Worm (Caenorhabditis elegans): ENCODE data around the gene C29A12.6.

C29A12.6 gene

DNA sequence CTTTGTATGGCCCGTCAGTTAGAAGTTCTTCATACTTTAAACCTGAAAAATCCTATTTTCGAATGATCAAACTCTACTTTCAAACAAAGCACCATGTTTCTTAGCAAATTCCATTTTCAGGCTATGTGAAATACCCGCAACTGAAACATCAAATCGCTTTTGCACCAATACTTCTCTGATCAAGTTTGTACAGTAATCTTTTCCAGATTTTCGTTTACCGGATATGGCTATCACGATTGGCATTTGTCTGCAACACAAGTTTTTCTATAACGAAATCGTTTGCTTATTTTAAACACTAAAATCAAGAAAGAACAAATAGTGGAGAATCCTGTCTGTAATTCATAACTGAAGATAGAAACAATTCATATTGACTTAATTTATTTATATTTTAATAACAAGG is 49.3 kb downstream of the C29A12.6 start, which contains the start of gene F32D8.13:
F32D8.13 (minus strand) TSS at position 249 of the 400 bp plus-strand sequence.
- TF ChIP-seq lsy-2 (tag; optimal IDR thresholded peaks at IDR 0.05) (peak in 1 of 2 experiments; percentile 0), ceh-82 (tag; optimal IDR thresholded peaks at IDR 0.05) (no peak), skn-1 (tag; optimal IDR thresholded peaks at IDR 0.05) (no peak), lin-13 (GFP tag; optimal IDR thresholded peaks at IDR 0.05) (no peak), nhr-6 (tag; optimal IDR thresholded peaks at IDR 0.05) (no peak), nhr-10 (tag; optimal IDR thresholded peaks at IDR 0.05) (no peak), lin-39 (tag; optimal IDR thresholded peaks at IDR 0.05) (no peak), elt-1 (tag; optimal IDR thresholded peaks at IDR 0.05) (no peak), blmp-1 (tag; optimal IDR thresholded peaks at IDR 0.05; ENCODE audit: insufficient read depth) (no peak), egl-27 (tag; optimal IDR thresholded peaks at IDR 0.05) (no peak), crh-2 (tag; optimal IDR thresholded peaks at IDR 0.05) (no peak), ztf-4 (tag; optimal IDR thresholded peaks at IDR 0.05) (no peak), ztf-1 (GFP tag; conservative IDR thresholded peaks at IDR 0.05) (no peak), Y55F3AM.14 (GFP tag; optimal IDR thresholded peaks at IDR 0.05) (no peak), nhr-25 (tag; optimal IDR thresholded peaks at IDR 0.05) (peak; percentile 17), ztf-11 (tag; optimal IDR thresholded peaks at IDR 0.05) (no peak), unc-62 (GFP tag; optimal IDR thresholded peaks at IDR 0.05) (no peak), mbf-1 (tag; optimal IDR thresholded peaks at IDR 0.05) (no peak), unc-39 (tag; optimal IDR thresholded peaks at IDR 0.05) (no peak), sma-9 (GFP tag; optimal IDR thresholded peaks at IDR 0.05) (no peak), sma-9 (tag; optimal IDR thresholded peaks at IDR 0.05) (no peak), nhr-21 (tag; optimal IDR thresholded peaks at IDR 0.05) (no peak), nhr-77 (tag; optimal IDR thresholded peaks at IDR 0.05) (no peak), nhr-11 (tag; optimal IDR thresholded peaks at IDR 0.05) (no peak), nhr-23 (tag; optimal IDR thresholded peaks at IDR 0.05) (no peak), ceh-16 (tag; optimal IDR thresholded peaks at IDR 0.05) (no peak), mdl-1 (tag; optimal IDR thresholded peaks at IDR 0.05) (no peak), elt-3 (tag; optimal IDR thresholded peaks at IDR 0.05) (no peak), nhr-237 (tag; optimal IDR thresholded peaks at IDR 0.05) (no peak), gmeb-1 (tag; optimal IDR thresholded peaks at IDR 0.05) (peak; percentile 0), aly-2 (tag; optimal IDR thresholded peaks at IDR 0.05) (no peak), C34F6.9 (tag; optimal IDR thresholded peaks at IDR 0.05) (no peak), fos-1 (tag; optimal IDR thresholded peaks at IDR 0.05) (no peak), ZK546.5 (tag; optimal IDR thresholded peaks at IDR 0.05) (peak; percentile 10), snpc-4 (tag; optimal IDR thresholded peaks at IDR 0.05) (no peak), lin-11 (tag; optimal IDR thresholded peaks at IDR 0.05) (no peak), mab-5 (tag; optimal IDR thresholded peaks at IDR 0.05) (no peak), ama-1 (optimal IDR thresholded peaks at IDR 0.05) (peak; percentile 56)

- TF ChIP-seq sem-4 (tag; optimal IDR thresholded peaks at IDR 0.05) (no peak), nhr-129 (tag; optimal IDR thresholded peaks at IDR 0.05) (no peak), dmd-4 (tag; optimal IDR thresholded peaks at IDR 0.05) (no peak), unc-39 (tag; optimal IDR thresholded peaks at IDR 0.05) (no peak), zag-1 (tag; optimal IDR thresholded peaks at IDR 0.05) (no peak), nhr-237 (tag; optimal IDR thresholded peaks at IDR 0.05) (no peak), ZK546.5 (tag; optimal IDR thresholded peaks at IDR 0.05) (no peak), fos-1 (tag; optimal IDR thresholded peaks at IDR 0.05) (no peak), sma-3 (GFP tag; optimal IDR thresholded peaks at IDR 0.05) (no peak), F13H6.1 (tag; optimal IDR thresholded peaks at IDR 0.05) (no peak), ama-1 (optimal IDR thresholded peaks at IDR 0.05) (no peak), snpc-4 (tag; optimal IDR thresholded peaks at IDR 0.05) (no peak), ztf-4 (tag; optimal IDR thresholded peaks at IDR 0.05) (no peak), egl-27 (tag; optimal IDR thresholded peaks at IDR 0.05) (no peak), gmeb-1 (tag; optimal IDR thresholded peaks at IDR 0.05) (no peak), mbf-1 (tag; optimal IDR thresholded peaks at IDR 0.05) (no peak), ztf-1 (GFP tag; conservative IDR thresholded peaks at IDR 0.05) (no peak)
Measured at ce11 chrV:10896706-10897105, 49.7 kb downstream of the C29A12.6 start.

ce11 chrV:10897106-10897171 is 49.9 kb downstream of the C29A12.6 start, which contains the start of gene sec-61.G:
sec-61.G (minus strand) TSS chrV:10897143.
- TF ChIP-seq sem-4 (tag; optimal IDR thresholded peaks at IDR 0.05) (no peak), unc-55 (GFP tag; optimal IDR thresholded peaks at IDR 0.05) (no peak), ztf-11 (tag; optimal IDR thresholded peaks at IDR 0.05) (no peak), skn-1 (tag; optimal IDR thresholded peaks at IDR 0.05) (no peak), crh-2 (tag; optimal IDR thresholded peaks at IDR 0.05) (no peak), lsy-2 (tag; optimal IDR thresholded peaks at IDR 0.05) (no peak), fos-1 (tag; optimal IDR thresholded peaks at IDR 0.05) (no peak), peb-1 (tag; optimal IDR thresholded peaks at IDR 0.05) (no peak), lin-13 (GFP tag; optimal IDR thresholded peaks at IDR 0.05) (no peak), Y55F3AM.14 (GFP tag; optimal IDR thresholded peaks at IDR 0.05) (no peak), nhr-10 (tag; optimal IDR thresholded peaks at IDR 0.05) (no peak), egl-27 (tag; optimal IDR thresholded peaks at IDR 0.05) (no peak), nhr-21 (tag; optimal IDR thresholded peaks at IDR 0.05) (no peak), ama-1 (optimal IDR thresholded peaks at IDR 0.05) (no peak)
